Worm (Caenorhabditis elegans) whole organism, late embryonic: ENCODE results near the gene Y57A10C.10.

ENCODE experiments used
- C38D4.7 ChIP-seq: fragments of 200-800 bp; sonication (Bioruptor generic); optimal IDR thresholded peaks from 2 replicates; lab custom pipeline; 2018; ENCODE audit warnings: mild to moderate bottlenecking, missing genetic modification characterization, moderate library complexity, missing compliant biosample characterization
- F13H6.1 ChIP-seq: sonication (generic microtip); optimal IDR thresholded peaks from 2 replicates; lab custom pipeline; 2016; ENCODE audit warnings: missing genetic modification characterization, missing compliant biosample characterization
- ahr-1 ChIP-seq: sonication (generic microtip); optimal IDR thresholded peaks from 2 replicates; lab custom pipeline; 2016; ENCODE audit warnings: missing genetic modification characterization, missing compliant biosample characterization
- ama-1 ChIP-seq: fragments of 150-350 bp; optimal IDR thresholded peaks from 2 replicates; lab custom pipeline; 2014
- ceh-18 ChIP-seq: sonication (generic microtip); optimal IDR thresholded peaks from 2 replicates; lab custom pipeline; 2016; ENCODE audit warnings: missing genetic modification characterization, missing compliant biosample characterization
- ceh-2 ChIP-seq: sonication (generic microtip); optimal IDR thresholded peaks from 2 replicates; lab custom pipeline; 2016; ENCODE audit warnings: missing genotype, missing genetic modification characterization, missing compliant biosample characterization
- ceh-22 ChIP-seq: sonication (generic microtip); optimal IDR thresholded peaks from 2 replicates; lab custom pipeline; 2017; ENCODE audit warnings: missing biosample characterization, missing genetic modification characterization
- ceh-24 ChIP-seq: sonication (generic microtip); optimal IDR thresholded peaks from 2 replicates; lab custom pipeline; 2016; ENCODE audit warnings: mild to moderate bottlenecking, missing genetic modification characterization, missing compliant biosample characterization
- ceh-30 ChIP-seq: fragments of 150-350 bp; optimal IDR thresholded peaks from 2 replicates; lab custom pipeline; 2014; ENCODE audit warnings: missing biosample characterization, missing genetic modification characterization
- ceh-34 ChIP-seq: sonication (generic microtip); optimal IDR thresholded peaks from 2 replicates; lab custom pipeline; 2016; ENCODE audit warnings: mild to moderate bottlenecking, missing genetic modification characterization, missing compliant biosample characterization
- ceh-45 ChIP-seq: fragments of 200-800 bp; sonication (Bioruptor generic); IDR thresholded peaks from 2 replicates; pipeline ENCODE4 v1.3.6; 2022; ENCODE audit warnings: missing genetic modification reagents, missing genetic modification characterization, missing compliant biosample characterization
- ceh-9 ChIP-seq: sonication (generic microtip); optimal IDR thresholded peaks from 2 replicates; lab custom pipeline; 2016; ENCODE audit warnings: mild to moderate bottlenecking, missing genetic modification characterization, inconsistent platforms, missing compliant biosample characterization
- dmd-4 ChIP-seq: sonication (generic microtip); optimal IDR thresholded peaks from 2 replicates; lab custom pipeline; 2016; ENCODE audit warnings: borderline replicate concordance, missing genetic modification characterization, missing compliant biosample characterization
- dve-1 ChIP-seq: sonication (generic microtip); optimal IDR thresholded peaks from 2 replicates; lab custom pipeline; 2017; ENCODE audit warnings: antibody characterized with exemption, mild to moderate bottlenecking, missing genetic modification characterization, missing compliant biosample characterization
- elt-2 ChIP-seq: sonication (generic microtip); optimal IDR thresholded peaks from 2 replicates; lab custom pipeline; 2016; ENCODE audit warnings: missing genetic modification reagents, missing genetic modification characterization, missing compliant biosample characterization
- ets-4 ChIP-seq: sonication (generic microtip); optimal IDR thresholded peaks from 2 replicates; lab custom pipeline; 2016; ENCODE audit warnings: missing genetic modification characterization, missing compliant biosample characterization
- fkh-10 ChIP-seq: fragments of 150-350 bp; optimal IDR thresholded peaks from 2 replicates; lab custom pipeline; 2014; ENCODE audit warnings: missing biosample characterization, missing genetic modification reagents, missing genetic modification characterization
- fkh-6 ChIP-seq: sonication (generic microtip); optimal IDR thresholded peaks from 2 replicates; lab custom pipeline; 2016; ENCODE audit warnings: missing genetic modification characterization, missing compliant biosample characterization
- gmeb-2 ChIP-seq: sonication (generic microtip); optimal IDR thresholded peaks from 2 replicates; lab custom pipeline; 2016; ENCODE audit warnings: missing genetic modification characterization, inconsistent platforms, missing compliant biosample characterization
- hlh-13 ChIP-seq: fragments of 200-800 bp; sonication (Bioruptor generic); optimal IDR thresholded peaks from 2 replicates; lab custom pipeline; 2018; ENCODE audit warnings: mild to moderate bottlenecking, missing genetic modification characterization, missing compliant biosample characterization
- hlh-15 ChIP-seq: sonication (generic microtip); optimal IDR thresholded peaks from 2 replicates; lab custom pipeline; 2016; ENCODE audit warnings: missing genetic modification characterization, missing compliant biosample characterization
- madf-2 ChIP-seq: sonication (generic microtip); optimal IDR thresholded peaks from 2 replicates; lab custom pipeline; 2017; ENCODE audit warnings: missing genetic modification characterization, missing compliant biosample characterization
- nhr-11 ChIP-seq: fragments of 150-350 bp; optimal IDR thresholded peaks from 2 replicates; lab custom pipeline; 2014; ENCODE audit warnings: missing biosample characterization, missing genetic modification characterization
- nhr-232 ChIP-seq: sonication (generic microtip); optimal IDR thresholded peaks from 2 replicates; lab custom pipeline; 2016; ENCODE audit warnings: missing genetic modification characterization, missing compliant biosample characterization
- npax-4 ChIP-seq: sonication (generic microtip); optimal IDR thresholded peaks from 2 replicates; lab custom pipeline; 2016; ENCODE audit warnings: missing genetic modification characterization, missing compliant biosample characterization
- pax-1 ChIP-seq: fragments of 150-350 bp; optimal IDR thresholded peaks from 2 replicates; lab custom pipeline; 2014; ENCODE audit warnings: missing biosample characterization, missing genetic modification characterization
- pha-2 ChIP-seq: sonication (generic microtip); optimal IDR thresholded peaks from 2 replicates; lab custom pipeline; 2017; ENCODE audit warnings: mild to moderate bottlenecking, missing genetic modification characterization, missing compliant biosample characterization
- pqm-1 ChIP-seq: sonication (generic microtip); optimal IDR thresholded peaks from 2 replicates; lab custom pipeline; 2016; ENCODE audit warnings: missing genetic modification characterization, missing compliant biosample characterization
- pros-1 ChIP-seq: fragments of 150-350 bp; optimal IDR thresholded peaks from 2 replicates; lab custom pipeline; 2014; ENCODE audit warnings: missing biosample characterization, missing genetic modification reagents, missing genetic modification characterization
- ref-2 ChIP-seq: sonication (generic microtip); optimal IDR thresholded peaks from 2 replicates; lab custom pipeline; 2016; ENCODE audit warnings: missing genetic modification characterization, missing compliant biosample characterization
- rnt-1 ChIP-seq: sonication (generic microtip); optimal IDR thresholded peaks from 2 replicates; lab custom pipeline; 2016; ENCODE audit warnings: missing genetic modification characterization, missing compliant biosample characterization
- sox-4 ChIP-seq: sonication (generic microtip); optimal IDR thresholded peaks from 2 replicates; lab custom pipeline; 2017; ENCODE audit warnings: mild to moderate bottlenecking, missing genetic modification characterization, inconsistent platforms, missing compliant biosample characterization
- syd-9 ChIP-seq: sonication (generic microtip); optimal IDR thresholded peaks from 2 replicates; lab custom pipeline; 2016; ENCODE audit warnings: mild to moderate bottlenecking, missing genetic modification characterization, moderate library complexity, missing compliant biosample characterization
- unc-42 ChIP-seq: sonication (generic microtip); optimal IDR thresholded peaks from 2 replicates; lab custom pipeline; 2016; ENCODE audit warnings: missing genotype, missing genetic modification characterization, missing compliant biosample characterization
- zip-5 ChIP-seq: sonication (generic microtip); optimal IDR thresholded peaks from 2 replicates; lab custom pipeline; 2016; ENCODE audit warnings: missing genetic modification characterization, missing compliant biosample characterization
- ztf-16 ChIP-seq: sonication (generic microtip); optimal IDR thresholded peaks from 2 replicates; lab custom pipeline; 2017; ENCODE audit warnings: missing genetic modification characterization, missing compliant biosample characterization

Y57A10C.10 gene

ce11 chrII:12457275-12457674 is 16.2 kb upstream of the Y57A10C.10 start, which contains the start of gene sre-38:
Gene sre-38, plus strand, starts transcription at chrII:12457575.
- no peak for TF ChIP-seq elt-2
- TF ChIP-seq ceh-45 (GFP tag; lab: Robert Waterston, UW): no peak
- TF ChIP-seq rnt-1 (tag; lab: Kevin White, UChicago): no peak

DNA sequence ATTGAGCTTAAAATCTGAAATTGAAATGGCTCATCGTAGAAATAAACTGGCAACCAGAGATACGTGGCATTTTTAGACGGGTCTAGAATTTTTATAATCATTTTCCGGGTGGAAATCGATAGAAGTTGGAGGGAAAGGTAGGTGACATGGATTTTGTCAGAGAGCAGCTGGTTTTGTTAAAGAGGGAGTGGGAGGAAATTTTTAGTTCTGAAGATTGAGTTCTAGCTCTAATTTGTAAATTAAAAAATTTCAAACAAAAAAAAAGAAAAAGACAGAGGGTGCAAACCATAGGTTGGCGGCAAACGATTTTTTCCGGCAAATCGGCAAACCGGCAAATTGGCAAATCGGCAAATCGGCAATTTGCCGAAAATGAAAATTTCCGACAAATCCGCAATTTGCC is 15.6 kb upstream of the Y57A10C.10 start, which contains the start of gene sre-32:
Gene sre-32, minus strand, starts transcription at position 101 of the 400 bp plus-strand sequence.
- no peak for TF ChIP-seq ceh-30 (tag; lab: Kevin White, UChicago)
- TF ChIP-seq ztf-16 (tag; lab: Kevin White, UChicago): no peak
- no peak for TF ChIP-seq ceh-2 (tag; lab: Kevin White, UChicago)
- TF ChIP-seq npax-4 (tag; lab: Kevin White, UChicago): no peak
- no peak for TF ChIP-seq pha-2 (tag; lab: Kevin White, UChicago)
- TF ChIP-seq pax-1 (tag; lab: Kevin White, UChicago): no peak
- no peak for TF ChIP-seq ceh-24
- no peak for TF ChIP-seq ceh-18 (tag; lab: Kevin White, UChicago)
- TF ChIP-seq ets-4: no peak
- TF ChIP-seq fkh-10 (GFP tag; lab: Kevin White, UChicago): no peak
- no peak for TF ChIP-seq madf-2 (tag; lab: Kevin White, UChicago)
- TF ChIP-seq nhr-232: no peak
- TF ChIP-seq ceh-22 (tag; lab: Kevin White, UChicago): no peak
- TF ChIP-seq nhr-11: no peak
- no peak for TF ChIP-seq C38D4.7
- TF ChIP-seq hlh-13 (GFP tag; lab: Kevin White, UChicago): no peak

DNA sequence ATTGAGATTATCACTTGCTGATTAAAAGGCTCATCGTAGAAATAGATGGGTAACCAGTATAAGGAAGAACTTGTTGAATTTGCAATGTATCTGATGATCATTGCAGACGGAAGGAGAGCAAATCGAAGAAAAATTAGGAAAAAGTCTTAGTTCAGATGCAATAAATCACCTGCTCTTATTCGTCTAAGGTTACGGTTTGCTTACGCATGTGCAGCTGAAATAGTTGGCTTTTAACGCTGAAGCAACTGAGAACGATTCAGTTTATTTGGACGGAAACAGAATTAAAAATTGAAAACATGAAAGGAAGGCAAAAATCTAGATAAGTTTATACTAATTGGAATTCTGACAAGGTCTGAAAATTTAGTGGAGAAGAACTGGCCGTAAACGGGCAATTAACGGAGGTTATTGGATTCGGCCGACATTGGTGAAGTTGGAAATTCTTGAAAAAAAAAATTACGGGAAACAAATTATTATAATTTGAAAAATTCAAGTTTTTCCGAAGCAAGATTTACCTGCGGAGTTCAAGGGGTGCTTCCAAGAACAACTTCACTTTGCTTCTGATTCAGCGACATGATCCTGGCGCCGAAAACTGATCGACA is 11.8 kb upstream of the Y57A10C.10 start, which contains the start of the genes sre-35 and sre-33:
Gene sre-35, minus strand, starts transcription at position 101 of the 599 bp plus-strand sequence.
Gene sre-33, plus strand, starts transcription at position 549 of the 599 bp plus-strand sequence.
- TF ChIP-seq ref-2 (tag; lab: Kevin White, UChicago): no peak

- TF ChIP-seq dve-1 (tag; lab: Kevin White, UChicago): no peak
- no peak for TF ChIP-seq F13H6.1 (tag; lab: Kevin White, UChicago)
- no peak for TF ChIP-seq ama-1 (lab: Kevin White, UChicago)
- no peak for TF ChIP-seq ceh-34 (tag; lab: Kevin White, UChicago)
- TF ChIP-seq ahr-1 (tag; lab: Kevin White, UChicago): no peak
- TF ChIP-seq ceh-22 (tag; lab: Kevin White, UChicago): no peak
- TF ChIP-seq pqm-1 (tag; lab: Kevin White, UChicago): no peak
- TF ChIP-seq sox-4 (tag; lab: Kevin White, UChicago): no peak
- TF ChIP-seq zip-5: no peak
- no peak for TF ChIP-seq ceh-45 (GFP tag; lab: Robert Waterston, UW)
- no peak for TF ChIP-seq gmeb-2 (tag; lab: Kevin White, UChicago)
- no peak for TF ChIP-seq pros-1 (tag; lab: Kevin White, UChicago)
- no peak for TF ChIP-seq hlh-15
- TF ChIP-seq ceh-9: no peak
These were observed 8.8 kb upstream of the Y57A10C.10 start, which contains the start of gene sre-34 for ce11 chrII:12449849-12450248. Gene sre-34, plus strand, starts transcription at chrII:12450149.

ce11 chrII:12448241-12448640 is 7.2 kb upstream of the Y57A10C.10 start, which contains the start of gene srh-27:
Gene srh-27, plus strand, starts transcription at chrII:12448541.
- TF ChIP-seq unc-42 (tag; lab: Kevin White, UChicago): no peak
- no peak for TF ChIP-seq syd-9 (tag; lab: Kevin White, UChicago)
- TF ChIP-seq fkh-10 (GFP tag; lab: Kevin White, UChicago): no peak
- TF ChIP-seq fkh-6 (tag; lab: Kevin White, UChicago): no peak
- no peak for TF ChIP-seq C38D4.7
- no peak for TF ChIP-seq dmd-4 (tag; lab: Kevin White, UChicago)
- no peak for TF ChIP-seq madf-2 (tag; lab: Kevin White, UChicago)
- no peak for TF ChIP-seq pqm-1 (tag; lab: Kevin White, UChicago)
